Fruit fly (Drosophila melanogaster) whole organism, embryonic: ENCODE data around the gene beag.

Source experiments
- Atf3 ChIP-seq: fragments of 200-800 bp; sonication (Bioruptor generic); optimal IDR thresholded peaks from 3 replicates; lab custom pipeline; 2016; ENCODE audit warnings: missing biosample characterization, missing genetic modification characterization
- CG10209 ChIP-seq: fragments of 200-800 bp; sonication (Bioruptor generic); optimal IDR thresholded peaks from 3 replicates; lab custom pipeline; 2017; ENCODE audit warnings: missing biosample characterization, mild to moderate bottlenecking, missing genetic modification characterization, missing genetic modification reagents
- CG12769 ChIP-seq: fragments of 200-800 bp; sonication (Bioruptor generic); optimal IDR thresholded peaks from 2 replicates; lab custom pipeline; 2019; ENCODE audit warnings: missing biosample characterization, mild to moderate bottlenecking, missing genetic modification characterization, moderate library complexity
- CG14667 ChIP-seq: fragments of 200-800 bp; sonication (Bioruptor generic); IDR thresholded peaks from 2 replicates; pipeline ENCODE4 v1.3.6; 2022; ENCODE audit warnings: missing biosample characterization, missing genetic modification characterization
- CG15011 ChIP-seq: fragments of 200-800 bp; sonication (Bioruptor generic); optimal IDR thresholded peaks from 3 replicates; lab custom pipeline; 2018; ENCODE audit warnings: missing biosample characterization, mild to moderate bottlenecking, missing genetic modification characterization
- CG15601 ChIP-seq: fragments of 200-800 bp; sonication (Bioruptor generic); optimal IDR thresholded peaks from 3 replicates; lab custom pipeline; 2019; ENCODE audit warnings: missing biosample characterization, mild to moderate bottlenecking, missing genetic modification characterization, moderate library complexity
- CG1603 ChIP-seq: fragments of 200-800 bp; sonication (Bioruptor generic); optimal IDR thresholded peaks from 2 replicates; lab custom pipeline; 2019; ENCODE audit warnings: missing biosample characterization, mild to moderate bottlenecking, missing genetic modification characterization, moderate library complexity
- CG16813 ChIP-seq: fragments of 200-800 bp; sonication (Bioruptor generic); IDR thresholded peaks from 3 replicates; pipeline ENCODE4 v1.3.6; 2022; ENCODE audit warnings: missing biosample characterization, missing genetic modification characterization; ENCODE audit not compliant: partially characterized antibody
- CG18262 ChIP-seq: fragments of 200-800 bp; optimal IDR thresholded peaks from 3 replicates; lab custom pipeline; 2019; ENCODE audit warnings: missing biosample characterization, mild to moderate bottlenecking, missing genetic modification characterization, moderate library complexity
- CG1832 ChIP-seq: fragments of 200-800 bp; sonication (Bioruptor generic); optimal IDR thresholded peaks from 2 replicates; lab custom pipeline; 2017; ENCODE audit warnings: missing biosample characterization, mild to moderate bottlenecking, missing genetic modification characterization, inconsistent platforms
- CG18764 ChIP-seq: fragments of 200-800 bp; sonication (Bioruptor generic); optimal IDR thresholded peaks from 3 replicates; lab custom pipeline; 2016; ENCODE audit warnings: missing biosample characterization, missing genetic modification characterization
- CG3065 ChIP-seq: fragments of 200-800 bp; sonication (Bioruptor generic); optimal IDR thresholded peaks from 2 replicates; lab custom pipeline; 2016; ENCODE audit warnings: missing biosample characterization, missing genetic modification characterization
- CG34422 ChIP-seq: fragments of 200-800 bp; sonication (Bioruptor generic); IDR thresholded peaks from 3 replicates; pipeline ENCODE4 v1.3.6; 2022; ENCODE audit warnings: missing biosample characterization, missing genetic modification characterization
- CG4730 ChIP-seq: fragments of 200-800 bp; sonication (Bioruptor generic); IDR thresholded peaks from 2 replicates; pipeline ENCODE4 v1.3.6; 2022; ENCODE audit warnings: missing biosample characterization, missing genetic modification characterization
- CG4820 ChIP-seq: fragments of 200-800 bp; sonication (Bioruptor generic); optimal IDR thresholded peaks from 3 replicates; lab custom pipeline; 2016; ENCODE audit warnings: missing biosample characterization, missing genetic modification characterization
- CG6175 ChIP-seq: fragments of 200-800 bp; sonication (Bioruptor generic); IDR thresholded peaks from 3 replicates; pipeline ENCODE4 v1.3.6; 2022; ENCODE audit warnings: missing biosample characterization, missing genetic modification characterization
- CG8388 ChIP-seq: fragments of 200-800 bp; sonication (Bioruptor generic); optimal IDR thresholded peaks from 2 replicates; lab custom pipeline; 2019; ENCODE audit warnings: missing biosample characterization, mild to moderate bottlenecking, missing genetic modification characterization, moderate library complexity
- CG8478 ChIP-seq: fragments of >200 bp; optimal IDR thresholded peaks from 2 replicates; lab custom pipeline; 2018
- CG9876 ChIP-seq: fragments of 200-800 bp; sonication (Bioruptor generic); optimal IDR thresholded peaks from 2 replicates; lab custom pipeline; 2016; ENCODE audit warnings: missing biosample characterization, missing genetic modification characterization
- CG9932 ChIP-seq: fragments of 200-800 bp; sonication (Bioruptor generic); IDR thresholded peaks from 2 replicates; pipeline ENCODE4 v1.3.6; 2022; ENCODE audit warnings: missing biosample characterization, missing genetic modification characterization
- D ChIP-seq, 2 experiments: fragments of 200-800 bp in 1 of 2; fragments of >200 bp in 1 of 2; sonication (Bioruptor generic) in 1 of 2; optimal IDR thresholded peaks; 2 replicates in 1 of 2; 3 replicates in 1 of 2; lab custom pipeline; 2017; ENCODE audit warnings: mild to moderate bottlenecking in 1 of 2, missing biosample characterization in 1 of 2, missing genetic modification characterization in 1 of 2, missing genetic modification reagents in 1 of 2
- D19B ChIP-seq: fragments of 200-800 bp; sonication (Bioruptor generic); optimal IDR thresholded peaks from 2 replicates; lab custom pipeline; 2017; ENCODE audit warnings: missing biosample characterization, mild to moderate bottlenecking, missing genetic modification characterization
- Deaf1 ChIP-seq: fragments of 200-800 bp; optimal IDR thresholded peaks from 3 replicates; lab custom pipeline; 2019; ENCODE audit warnings: missing biosample characterization, mild to moderate bottlenecking, missing genetic modification characterization, moderate library complexity
- E2f2 ChIP-seq: fragments of 200-800 bp; sonication (Bioruptor generic); IDR thresholded peaks from 2 replicates; pipeline ENCODE4 v1.3.6; 2022; ENCODE audit warnings: missing biosample characterization, missing genetic modification characterization
- Fer3 ChIP-seq: fragments of 200-800 bp; sonication (Bioruptor generic); optimal IDR thresholded peaks from 2 replicates; lab custom pipeline; 2018; ENCODE audit warnings: missing biosample characterization, mild to moderate bottlenecking, missing genetic modification characterization, moderate library complexity
- H2.0 ChIP-seq: fragments of 200-800 bp; sonication (Bioruptor generic); IDR thresholded peaks from 2 replicates; pipeline ENCODE4 v1.3.6; 2022; ENCODE audit warnings: missing biosample characterization, missing genetic modification characterization
- Oaz ChIP-seq: fragments of 200-800 bp; sonication (Bioruptor generic); IDR thresholded peaks from 2 replicates; pipeline ENCODE4 v1.3.6; 2022; ENCODE audit warnings: missing biosample characterization, missing genetic modification characterization
- Rfx ChIP-seq: fragments of 200-800 bp; sonication (Bioruptor generic); IDR thresholded peaks from 2 replicates; pipeline ENCODE4 v1.3.6; 2022; ENCODE audit warnings: missing biosample characterization, missing genetic modification characterization
- Sry-δ ChIP-seq: fragments of 200-800 bp; sonication (Bioruptor generic); optimal IDR thresholded peaks from 2 replicates; lab custom pipeline; 2016; ENCODE audit warnings: missing biosample characterization, missing genetic modification characterization
- Ssrp ChIP-seq: fragments of 200-800 bp; sonication (Bioruptor generic); optimal IDR thresholded peaks from 2 replicates; lab custom pipeline; 2018; ENCODE audit warnings: missing biosample characterization, mild to moderate bottlenecking, missing genetic modification characterization, moderate library complexity
- Tbp ChIP-seq: fragments of >200 bp; optimal IDR thresholded peaks from 2 replicates; lab custom pipeline; 2018; ENCODE audit warnings: missing biosample characterization, missing genetic modification characterization
- br ChIP-seq: fragments of >200 bp; optimal IDR thresholded peaks from 2 replicates; lab custom pipeline; 2017
- dan ChIP-seq: fragments of 200-800 bp; sonication (Bioruptor generic); IDR thresholded peaks from 2 replicates; pipeline ENCODE4 v1.3.6; 2022; ENCODE audit warnings: missing biosample characterization, missing genetic modification characterization
- dimm ChIP-seq: fragments of 200-800 bp; sonication (Bioruptor generic); IDR thresholded peaks from 2 replicates; pipeline ENCODE4 v1.3.6; 2022; ENCODE audit warnings: missing biosample characterization, missing genetic modification characterization
- fd102C ChIP-seq: fragments of 200-800 bp; sonication (Bioruptor generic); optimal IDR thresholded peaks from 2 replicates; lab custom pipeline; 2018; ENCODE audit warnings: missing biosample characterization, mild to moderate bottlenecking, missing genetic modification characterization, moderate library complexity
- fd96Cb ChIP-seq: fragments of 200-800 bp; sonication (Bioruptor generic); optimal IDR thresholded peaks from 2 replicates; lab custom pipeline; 2018; ENCODE audit warnings: missing biosample characterization, mild to moderate bottlenecking, missing genetic modification characterization, moderate library complexity
- ftz-f1 ChIP-seq: fragments of 200-800 bp; sonication (Bioruptor generic); optimal IDR thresholded peaks from 2 replicates; lab custom pipeline; 2016; ENCODE audit warnings: missing biosample characterization, missing genetic modification characterization
- gt ChIP-seq: fragments of 200-800 bp; sonication (Bioruptor generic); IDR thresholded peaks from 2 replicates; pipeline ENCODE4 v1.3.6; 2022; ENCODE audit warnings: missing biosample characterization, missing genetic modification characterization
- luna ChIP-seq: fragments of 200-800 bp; sonication (Bioruptor generic); optimal IDR thresholded peaks from 2 replicates; lab custom pipeline; 2016; ENCODE audit warnings: missing biosample characterization, missing genetic modification characterization
- mam ChIP-seq: fragments of 200-800 bp; sonication (Bioruptor generic); optimal IDR thresholded peaks from 3 replicates; lab custom pipeline; 2016; ENCODE audit warnings: missing biosample characterization, missing genetic modification characterization
- nerfin-1 ChIP-seq: fragments of 200-800 bp; sonication (Bioruptor generic); optimal IDR thresholded peaks from 3 replicates; lab custom pipeline; 2019; ENCODE audit warnings: missing biosample characterization, mild to moderate bottlenecking, missing genetic modification characterization, moderate library complexity
- nmo ChIP-seq: fragments of 200-800 bp; sonication (Bioruptor generic); optimal IDR thresholded peaks from 2 replicates; lab custom pipeline; 2018; ENCODE audit warnings: missing biosample characterization, mild to moderate bottlenecking, missing genetic modification characterization, moderate library complexity
- nom ChIP-seq: fragments of 200-800 bp; sonication (Bioruptor generic); optimal IDR thresholded peaks from 2 replicates; lab custom pipeline; 2017; ENCODE audit warnings: missing biosample characterization, missing genetic modification characterization, mild to moderate bottlenecking, moderate library complexity, missing genetic modification reagents
- sd ChIP-seq: fragments of 200-800 bp; sonication (Bioruptor generic); optimal IDR thresholded peaks from 3 replicates; lab custom pipeline; 2018; ENCODE audit warnings: missing biosample characterization, mild to moderate bottlenecking, missing genetic modification characterization, moderate library complexity
- sens ChIP-seq: fragments of 200-800 bp; sonication (Bioruptor generic); peaks from one replicate; lab custom pipeline; 2016; ENCODE audit warnings: missing biosample characterization, missing genetic modification characterization
- seq ChIP-seq: fragments of 200-800 bp; sonication (Bioruptor generic); IDR thresholded peaks from 2 replicates; pipeline ENCODE4 v1.3.6; 2022; ENCODE audit warnings: missing biosample characterization, missing genetic modification characterization
- sima ChIP-seq: fragments of 200-800 bp; sonication (Bioruptor generic); optimal IDR thresholded peaks from 2 replicates; lab custom pipeline; 2016; ENCODE audit warnings: missing biosample characterization, missing genetic modification characterization
- sisA ChIP-seq: fragments of 200-800 bp; sonication (Bioruptor generic); IDR thresholded peaks from 2 replicates; pipeline ENCODE4 v1.3.6; 2022; ENCODE audit warnings: missing biosample characterization, missing genetic modification characterization
- trem ChIP-seq: fragments of 200-800 bp; optimal IDR thresholded peaks from 3 replicates; lab custom pipeline; 2019; ENCODE audit warnings: missing biosample characterization, mild to moderate bottlenecking, missing genetic modification characterization, moderate library complexity
- unc-4 ChIP-seq: fragments of 200-800 bp; sonication (Bioruptor generic); IDR thresholded peaks from 2 replicates; pipeline ENCODE4 v1.3.6; 2022; ENCODE audit warnings: missing biosample characterization, missing genetic modification characterization; ENCODE audit not compliant: partially characterized antibody
- vvl ChIP-seq: fragments of 200-800 bp; sonication (Bioruptor generic); IDR thresholded peaks from 2 replicates; pipeline ENCODE4 v1.3.6; 2022; ENCODE audit warnings: missing biosample characterization, missing genetic modification characterization

The beag gene

DNA sequence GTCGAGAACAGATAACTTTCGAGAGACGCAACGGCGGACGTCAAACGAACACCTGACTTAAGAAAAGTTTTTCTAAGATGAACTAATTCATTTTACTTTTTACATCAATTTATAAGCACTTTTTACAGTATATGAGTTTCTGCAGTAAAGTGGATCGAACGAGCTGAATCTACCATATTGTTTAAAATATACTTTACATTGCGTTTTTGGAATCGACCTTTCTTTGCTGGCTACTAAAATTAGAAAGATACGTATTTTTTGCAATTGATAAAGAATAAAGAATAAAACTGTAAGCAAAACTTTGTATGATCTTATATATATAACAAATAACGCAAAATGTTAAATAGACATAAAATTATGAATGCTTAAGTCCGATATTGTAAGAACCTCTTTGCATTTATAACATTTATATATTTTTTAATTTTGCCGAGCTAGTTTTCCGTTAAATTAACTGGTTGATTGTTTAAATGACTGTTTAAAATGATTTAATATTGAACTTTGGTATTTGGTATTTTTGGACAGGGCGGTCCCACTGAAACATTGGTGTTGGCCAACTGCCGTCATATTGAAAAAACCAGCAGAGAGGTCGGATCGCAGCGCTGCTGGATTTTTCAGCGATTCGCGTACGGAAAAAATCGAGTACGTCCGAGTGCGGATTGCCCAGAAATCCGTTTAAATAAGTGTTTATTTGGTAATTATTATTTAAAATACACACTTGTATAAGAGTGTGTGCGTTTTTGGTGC lies 12.8 kb downstream of the beag start, which contains the start of gene Kdm2 (continued):
- no peak for TF ChIP-seq E2f2
- no peak for TF ChIP-seq gt (GFP tag; lab: Robert Waterston, UW)
- no peak for TF ChIP-seq CG9932 (GFP tag; lab: Robert Waterston, UW)
- TF ChIP-seq vvl (GFP tag; lab: Robert Waterston, UW) = no peak
- TF ChIP-seq CG6175 (GFP tag; lab: Robert Waterston, UW) = no peak
- TF ChIP-seq D19B = no peak
- TF ChIP-seq Fer3 (tag; lab: Kevin White, UChicago) = peak; percentile 42
- TF ChIP-seq Rfx = no peak
- TF ChIP-seq Atf3 = no peak
- TF ChIP-seq CG34422 (GFP tag; lab: Robert Waterston, UW) = no peak
- TF ChIP-seq trem (tag; lab: Kevin White, UChicago) = peak; percentile 65
- TF ChIP-seq luna (GFP tag; lab: Kevin White, UChicago) = no peak
- no peak for TF ChIP-seq CG14667 (GFP tag; lab: Robert Waterston, UW)
- TF ChIP-seq sima = no peak
- TF ChIP-seq CG3065 (GFP tag; lab: Kevin White, UChicago) = no peak
- TF ChIP-seq br (lab: Kevin White, UChicago) = no peak
- TF ChIP-seq nerfin-1 = peak; percentile 16
- no peak for TF ChIP-seq CG8388 (GFP tag; lab: Kevin White, UChicago)
- TF ChIP-seq Oaz = no peak
- TF ChIP-seq CG18262 = peak; percentile 15
- no peak for TF ChIP-seq CG9876 (GFP tag; lab: Kevin White, UChicago)
- TF ChIP-seq CG12769 (tag; lab: Kevin White, UChicago) = no peak
- TF ChIP-seq CG1603 = peak; percentile 50
- no peak for TF ChIP-seq unc-4 (GFP tag; lab: Robert Waterston, UW)
- no peak for TF ChIP-seq ftz-f1 (GFP tag; lab: Kevin White, UChicago)
- TF ChIP-seq CG1832 (GFP tag; lab: Kevin White, UChicago) = no peak
- no peak for TF ChIP-seq H2.0
- no peak for TF ChIP-seq D (optimal IDR thresholded peaks at IDR 0.05; lab: Kevin White, UChicago)
- no peak for TF ChIP-seq D (GFP tag; optimal IDR thresholded peaks at IDR 0.05; lab: Kevin White, UChicago)
- TF ChIP-seq Tbp (GFP tag; lab: Kevin White, UChicago) = no peak
- no peak for TF ChIP-seq CG15011
- no peak for TF ChIP-seq dan
- no peak for TF ChIP-seq Ssrp (tag; lab: Kevin White, UChicago)
- TF ChIP-seq sd (tag; lab: Kevin White, UChicago) = no peak
- no peak for TF ChIP-seq seq (GFP tag; lab: Robert Waterston, UW)
- no peak for TF ChIP-seq CG4820 (GFP tag; lab: Kevin White, UChicago)
- TF ChIP-seq fd102C = peak; percentile 48
- TF ChIP-seq sisA = no peak
- TF ChIP-seq dimm (GFP tag; lab: Robert Waterston, UW) = no peak
- peak; percentile 16 for TF ChIP-seq nom (GFP tag; lab: Kevin White, UChicago)
- TF ChIP-seq CG8478 (lab: Kevin White, UChicago) = no peak
- no peak for TF ChIP-seq mam (GFP tag; lab: Kevin White, UChicago)
- TF ChIP-seq nmo (GFP tag; lab: Kevin White, UChicago) = no peak
- TF ChIP-seq CG10209 (GFP tag; lab: Kevin White, UChicago) = no peak
- no peak for TF ChIP-seq CG16813
- TF ChIP-seq CG15601 (tag; lab: Kevin White, UChicago) = peak; percentile 30
- no peak for TF ChIP-seq CG18764 (GFP tag; lab: Kevin White, UChicago)
- peak; percentile 45 for TF ChIP-seq Deaf1 (tag; lab: Kevin White, UChicago)
- peak; percentile 73 for TF ChIP-seq sens (GFP tag; lab: Kevin White, UChicago)
- no peak for TF ChIP-seq fd96Cb (tag; lab: Kevin White, UChicago)
- TF ChIP-seq CG4730 (GFP tag; lab: Robert Waterston, UW) = no peak
- no peak for TF ChIP-seq Sry-δ
